Fruit fly (Drosophila melanogaster) whole organism, prepupa: ENCODE measurements around the gene CG32444.

Experiments
- CG8319 ChIP-seq: fragments of 200-800 bp; sonication (Bioruptor generic); optimal IDR thresholded peaks from 3 replicates; lab custom pipeline; 2016; ENCODE audit warnings: missing biosample characterization, missing genetic modification characterization
- Eip78C ChIP-seq: fragments of 200-800 bp; sonication (Bioruptor generic); peaks from one replicate; lab custom pipeline; 2016; ENCODE audit warnings: missing biosample characterization, missing genetic modification characterization
- Ets96B ChIP-seq: fragments of 200-800 bp; optimal IDR thresholded peaks from 2 replicates; lab custom pipeline; 2019; ENCODE audit warnings: missing biosample characterization, mild to moderate bottlenecking, missing genetic modification characterization, moderate library complexity
- fd59A ChIP-seq: fragments of 200-800 bp; sonication (Bioruptor generic); optimal IDR thresholded peaks from 2 replicates; lab custom pipeline; 2017; ENCODE audit warnings: missing biosample characterization, mild to moderate bottlenecking, missing genetic modification characterization, missing genetic modification reagents
- lz ChIP-seq: fragments of 200-800 bp; sonication (Bioruptor generic); optimal IDR thresholded peaks from 3 replicates; lab custom pipeline; 2016; ENCODE audit warnings: missing biosample characterization, missing genetic modification characterization

DNA sequence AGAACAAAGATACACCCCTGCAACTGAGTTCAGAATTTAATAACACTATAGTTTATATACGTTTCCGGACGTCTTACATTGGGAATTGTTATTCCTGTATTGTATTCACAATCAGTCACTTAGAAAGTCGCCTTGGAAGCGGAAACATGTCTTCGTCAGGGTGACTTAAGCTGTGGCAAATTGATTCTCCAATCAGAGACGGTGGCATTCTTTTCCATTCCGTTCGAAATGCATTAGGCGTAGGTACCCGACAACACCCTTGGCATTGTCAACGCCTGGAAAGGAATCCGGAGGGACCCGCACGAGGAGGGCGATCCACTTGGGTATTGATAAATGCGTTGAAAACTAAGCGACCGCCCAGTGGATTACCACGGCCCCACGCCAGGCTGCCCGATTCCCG is 47.2 kb downstream of the CG32444 start, which contains the start of gene Sfp78E:
- TF ChIP-seq fd59A (no peak), lz (GFP tag; lab: Kevin White, UChicago) (no peak), Ets96B (tag; lab: Kevin White, UChicago) (no peak), Eip78C (no peak), CG8319 (GFP tag; lab: Kevin White, UChicago) (no peak)
